Worm (Caenorhabditis elegans) whole organism, young adult: ENCODE data around the gene eak-7.

ENCODE experiments used
- B0336.3 ChIP-seq: fragments of 200-800 bp; sonication (Bioruptor generic); IDR thresholded peaks from 2 replicates; pipeline ENCODE4 v1.3.6; 2022; ENCODE audit warnings: missing genetic modification characterization, missing compliant biosample characterization
- F23B12.7 ChIP-seq: sonication (generic microtip); optimal IDR thresholded peaks from 2 replicates; lab custom pipeline; 2017; ENCODE audit warnings: missing genetic modification characterization, mild to moderate bottlenecking, missing compliant biosample characterization, antibody characterized with exemption, moderate library complexity; ENCODE audit not compliant: insufficient read depth
- F33H1.4 ChIP-seq: fragments of 200-800 bp; sonication (Bioruptor generic); IDR thresholded peaks from 2 replicates; pipeline ENCODE4 v1.3.6; 2022; ENCODE audit warnings: missing genetic modification reagents, missing genetic modification characterization, missing compliant biosample characterization
- F49E8.2 ChIP-seq: sonication (generic microtip); optimal IDR thresholded peaks from 3 replicates; lab custom pipeline; 2017; ENCODE audit warnings: missing genetic modification characterization, mild to moderate bottlenecking, missing compliant biosample characterization, antibody characterized with exemption, moderate library complexity; ENCODE audit not compliant: insufficient read depth
- F57A8.1 ChIP-seq: fragments of 200-800 bp; sonication (Bioruptor generic); optimal IDR thresholded peaks from 2 replicates; lab custom pipeline; 2018; ENCODE audit warnings: mild to moderate bottlenecking, missing genetic modification characterization, moderate library complexity, missing compliant biosample characterization
- F57C9.4 ChIP-seq: sonication (generic microtip); optimal IDR thresholded peaks from 2 replicates; lab custom pipeline; 2017; ENCODE audit warnings: mild to moderate bottlenecking, missing genetic modification characterization, missing compliant biosample characterization
- T26A5.8 ChIP-seq: sonication (generic microtip); optimal IDR thresholded peaks from 2 replicates; lab custom pipeline; 2016; ENCODE audit warnings: missing genetic modification characterization, missing compliant biosample characterization
- Y53G8AR.9 ChIP-seq: fragments of 200-800 bp; sonication (Bioruptor generic); conservative IDR thresholded peaks from 2 replicates; pipeline ENCODE4 v1.3.6; 2022; ENCODE audit warnings: missing genetic modification reagents, missing genetic modification characterization, missing compliant biosample characterization
- Y56A3A.18 ChIP-seq: fragments of 200-800 bp; sonication (Bioruptor generic); IDR thresholded peaks from 2 replicates; pipeline ENCODE4 v1.3.6; 2022; ENCODE audit warnings: missing genetic modification reagents, missing genetic modification characterization, missing compliant biosample characterization
- Y79H2A.3 ChIP-seq: fragments of 200-800 bp; sonication (Bioruptor generic); conservative IDR thresholded peaks from 2 replicates; pipeline ENCODE4 v1.3.6; 2022; ENCODE audit warnings: missing genetic modification reagents, missing genetic modification characterization, missing compliant biosample characterization
- akir-1 ChIP-seq: fragments of 200-800 bp; sonication (Bioruptor generic); optimal IDR thresholded peaks from 2 replicates; lab custom pipeline; 2018; ENCODE audit warnings: mild to moderate bottlenecking, missing genetic modification characterization, moderate library complexity, missing compliant biosample characterization
- aptf-2 ChIP-seq: fragments of 200-800 bp; sonication (Bioruptor generic); conservative IDR thresholded peaks from 2 replicates; pipeline ENCODE4 v1.3.6; 2022; ENCODE audit warnings: missing genetic modification reagents, missing genetic modification characterization, missing compliant biosample characterization
- aptf-3 ChIP-seq: fragments of 200-800 bp; sonication (Bioruptor generic); IDR thresholded peaks from 2 replicates; pipeline ENCODE4 v1.3.6; 2022; ENCODE audit warnings: missing genetic modification characterization, missing compliant biosample characterization
- atf-7 ChIP-seq: sonication (generic microtip); optimal IDR thresholded peaks from 2 replicates; lab custom pipeline; 2017; ENCODE audit warnings: mild to moderate bottlenecking, missing genetic modification characterization, missing compliant biosample characterization
- attf-3 ChIP-seq: fragments of 200-800 bp; sonication (Bioruptor generic); conservative IDR thresholded peaks from 2 replicates; pipeline ENCODE4 v1.3.6; 2022; ENCODE audit warnings: missing genetic modification reagents, missing genetic modification characterization, missing compliant biosample characterization
- attf-5 ChIP-seq: fragments of 200-800 bp; sonication (Bioruptor generic); optimal IDR thresholded peaks from 2 replicates; lab custom pipeline; 2018; ENCODE audit warnings: mild to moderate bottlenecking, missing genetic modification characterization, missing compliant biosample characterization
- attf-6 ChIP-seq: fragments of 200-800 bp; sonication (Bioruptor generic); IDR thresholded peaks from 2 replicates; pipeline ENCODE4 v1.3.6; 2022; ENCODE audit warnings: missing genetic modification reagents, missing genetic modification characterization, missing compliant biosample characterization
- bed-1 ChIP-seq: fragments of 200-800 bp; sonication (Bioruptor generic); IDR thresholded peaks from 2 replicates; pipeline ENCODE4 v1.3.6; 2022; ENCODE audit warnings: missing genetic modification reagents, missing genetic modification characterization, missing compliant biosample characterization
- cebp-1 ChIP-seq, 2 experiments: fragments of 200-800 bp in 1 of 2; sonication (Bioruptor generic) in 1 of 2; sonication (generic microtip) in 1 of 2; IDR thresholded peaks in 1 of 2; optimal IDR thresholded peaks in 1 of 2; 2 replicates each; pipeline versions ENCODE4 v1.3.6 to Lab custom; 2017 to 2022; ENCODE audit warnings: missing compliant biosample characterization in 2 of 2, missing genetic modification characterization in 2 of 2, mild to moderate bottlenecking in 1 of 2, missing genetic modification reagents in 1 of 2, moderate library complexity in 1 of 2
- ceh-100 ChIP-seq: fragments of 200-800 bp; sonication (Bioruptor generic); IDR thresholded peaks from 2 replicates; pipeline ENCODE4 v1.3.6; 2022; ENCODE audit warnings: missing genetic modification reagents, missing genetic modification characterization, missing compliant biosample characterization
- ceh-40 ChIP-seq: fragments of 200-800 bp; sonication (Bioruptor generic); IDR thresholded peaks from 2 replicates; pipeline ENCODE4 v1.3.6; 2022; ENCODE audit warnings: missing genetic modification characterization, missing compliant biosample characterization
- chd-7 ChIP-seq: sonication (generic microtip); optimal IDR thresholded peaks from 2 replicates; lab custom pipeline; 2016; ENCODE audit warnings: mild to moderate bottlenecking, missing genetic modification characterization, moderate library complexity, missing compliant biosample characterization
- efl-1 ChIP-seq: fragments of 150-350 bp; optimal IDR thresholded peaks from 2 replicates; lab custom pipeline; 2014; ENCODE audit warnings: missing biosample characterization, missing genetic modification reagents, missing genetic modification characterization
- egrh-3 ChIP-seq: fragments of 200-800 bp; sonication (Bioruptor generic); IDR thresholded peaks from 2 replicates; pipeline ENCODE4 v1.3.6; 2022; ENCODE audit warnings: missing genetic modification reagents, missing genetic modification characterization, missing compliant biosample characterization
- ekl-4 ChIP-seq: fragments of 200-800 bp; sonication (Bioruptor generic); IDR thresholded peaks from 2 replicates; pipeline ENCODE4 v1.3.6; 2022; ENCODE audit warnings: missing genetic modification reagents, missing genetic modification characterization, missing compliant biosample characterization
- ets-4 ChIP-seq: fragments of 200-800 bp; sonication (Bioruptor generic); optimal IDR thresholded peaks from 2 replicates; lab custom pipeline; 2018; ENCODE audit warnings: mild to moderate bottlenecking, missing genetic modification characterization, missing compliant biosample characterization
- fkh-3 ChIP-seq: sonication (generic microtip); optimal IDR thresholded peaks from 2 replicates; lab custom pipeline; 2016; ENCODE audit warnings: mild to moderate bottlenecking, missing genetic modification characterization, missing compliant biosample characterization
- hrde-1 ChIP-seq: sonication (generic microtip); optimal IDR thresholded peaks from 2 replicates; lab custom pipeline; 2016; ENCODE audit warnings: missing genetic modification characterization, mild to moderate bottlenecking, missing compliant biosample characterization, moderate library complexity, missing genotype, missing genetic modification reagents, borderline replicate concordance
- let-526 ChIP-seq: fragments of 200-800 bp; sonication (Bioruptor generic); IDR thresholded peaks from 2 replicates; pipeline ENCODE4 v1.3.6; 2022; ENCODE audit warnings: missing genetic modification reagents, missing genetic modification characterization, missing compliant biosample characterization
- lin-35 ChIP-seq, 3 experiments: fragments of 150-350 bp in 2 of 3; sonication (generic microtip) in 1 of 3; optimal IDR thresholded peaks; 2 replicates each; lab custom pipeline; 2014 to 2018; ENCODE audit warnings: missing biosample characterization in 3 of 3, missing genetic modification characterization in 3 of 3, missing genetic modification reagents in 3 of 3
- lsl-1 ChIP-seq: fragments of 200-800 bp; sonication (Bioruptor generic); optimal IDR thresholded peaks from 2 replicates; lab custom pipeline; 2018; ENCODE audit warnings: mild to moderate bottlenecking, missing genetic modification characterization, moderate library complexity, missing compliant biosample characterization
- mcd-1 ChIP-seq: fragments of 200-800 bp; sonication (Bioruptor generic); IDR thresholded peaks from 2 replicates; pipeline ENCODE4 v1.3.6; 2022; ENCODE audit warnings: missing genetic modification reagents, missing genetic modification characterization, missing compliant biosample characterization
- nfyb-1 ChIP-seq: fragments of 200-800 bp; sonication (Bioruptor generic); IDR thresholded peaks from 2 replicates; pipeline ENCODE4 v1.3.6; 2022; ENCODE audit warnings: missing genetic modification reagents, missing genetic modification characterization, missing compliant biosample characterization
- nhr-80 ChIP-seq: sonication (generic microtip); optimal IDR thresholded peaks from 2 replicates; lab custom pipeline; 2016; ENCODE audit warnings: missing genetic modification characterization, missing compliant biosample characterization
- pha-4 ChIP-seq: fragments of 150-350 bp; sonication (generic microtip); optimal IDR thresholded peaks from 2 replicates; lab custom pipeline; 2014; ENCODE audit warnings: missing biosample characterization, missing genetic modification reagents, missing genetic modification characterization
- repo-1 ChIP-seq: sonication (generic microtip); optimal IDR thresholded peaks from 2 replicates; lab custom pipeline; 2017; ENCODE audit warnings: mild to moderate bottlenecking, missing genetic modification characterization, missing compliant biosample characterization
- sdz-38 ChIP-seq: sonication (generic microtip); optimal IDR thresholded peaks from 2 replicates; lab custom pipeline; 2016; ENCODE audit warnings: missing genotype, missing genetic modification characterization, missing compliant biosample characterization
- snpc-1.1 ChIP-seq: sonication (generic microtip); optimal IDR thresholded peaks from 2 replicates; lab custom pipeline; 2017; ENCODE audit warnings: missing genetic modification characterization, mild to moderate bottlenecking, missing compliant biosample characterization, antibody characterized with exemption, moderate library complexity, missing genotype, missing genetic modification reagents; ENCODE audit not compliant: insufficient read depth
- somi-1 ChIP-seq: fragments of 200-800 bp; sonication (Bioruptor generic); optimal IDR thresholded peaks from 2 replicates; lab custom pipeline; 2018; ENCODE audit warnings: mild to moderate bottlenecking, missing genetic modification characterization, missing compliant biosample characterization
- sptf-2 ChIP-seq: fragments of 200-800 bp; sonication (Bioruptor generic); optimal IDR thresholded peaks from 2 replicates; lab custom pipeline; 2018; ENCODE audit warnings: mild to moderate bottlenecking, missing genetic modification characterization, missing compliant biosample characterization
- tbx-9 ChIP-seq: sonication (generic microtip); optimal IDR thresholded peaks from 2 replicates; lab custom pipeline; 2016; ENCODE audit warnings: borderline replicate concordance, missing genetic modification characterization, inconsistent platforms, missing compliant biosample characterization
- unc-62 ChIP-seq: fragments of 150-350 bp; optimal IDR thresholded peaks from 2 replicates; lab custom pipeline; 2014; ENCODE audit warnings: missing biosample characterization, missing genetic modification reagents, missing genetic modification characterization

eak-7 gene

DNA sequence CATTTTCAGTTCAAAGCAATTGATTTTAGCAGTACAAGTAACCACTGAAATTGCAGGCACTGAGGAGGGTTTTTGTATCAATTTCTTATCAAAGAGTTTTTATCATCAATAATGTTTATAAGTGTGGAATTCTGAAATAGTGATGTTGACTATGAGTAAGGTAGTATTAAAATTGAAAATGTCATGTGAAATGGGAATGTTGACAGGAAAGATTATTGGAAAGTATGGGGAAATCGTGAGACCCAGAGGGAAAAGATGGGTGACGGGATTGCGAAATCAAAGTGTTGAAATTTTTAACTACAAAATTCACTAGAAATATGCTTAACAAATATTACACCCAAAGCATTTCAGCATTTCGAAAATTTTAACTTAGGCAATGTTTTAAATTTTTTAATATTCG, 38.6 kb downstream of the eak-7 start, which contains the start of gene F53B2.8:
Gene F53B2.8 (minus strand): TSS at position 180 of the 400 bp plus-strand sequence.
- TF ChIP-seq egrh-3 (GFP tag; lab: Robert Waterston, UW) (no peak), attf-5 (peak; percentile 84), nhr-80 (tag; lab: Kevin White, UChicago) (peak; percentile 91), unc-62 (GFP tag; lab: Kevin White, UChicago) (peak; percentile 83), pha-4 (peak; percentile 85), snpc-1.1 (tag; lab: Kevin White, UChicago) (no peak), Y56A3A.18 (GFP tag; lab: Robert Waterston, UW) (0 out of 2 replicates have a peak, but pooled peaks have one; percentile 35), atf-7 (tag; lab: Kevin White, UChicago) (peak; percentile 19), cebp-1 (GFP tag; IDR thresholded peaks at IDR 0.05; lab: Robert Waterston, UW) (peak; percentile 98), cebp-1 (tag; optimal IDR thresholded peaks at IDR 0.05; lab: Kevin White, UChicago) (peak; percentile 99)

ce11 chrIV:12525409-12525808, 40.4 kb downstream of the eak-7 start, which contains the start of gene eak-4:
Gene eak-4 (minus strand): TSS chrIV:12525509.
- no peak for TF ChIP-seq sdz-38 (tag; lab: Kevin White, UChicago)
- TF ChIP-seq attf-3 (GFP tag; lab: Robert Waterston, UW): no peak
- no peak for TF ChIP-seq F23B12.7
- no peak for TF ChIP-seq lin-35 (GFP tag; optimal IDR thresholded peaks at IDR 0.05; lab: Kevin White, UChicago)
- TF ChIP-seq akir-1 (GFP tag; lab: Kevin White, UChicago): no peak
- no peak for TF ChIP-seq lsl-1 (GFP tag; lab: Kevin White, UChicago)
- no peak for TF ChIP-seq T26A5.8 (tag; lab: Kevin White, UChicago)
- no peak for TF ChIP-seq F57C9.4 (tag; lab: Kevin White, UChicago)
- TF ChIP-seq F33H1.4 (GFP tag; lab: Robert Waterston, UW): no peak
- TF ChIP-seq repo-1 (tag; lab: Kevin White, UChicago): no peak
- no peak for TF ChIP-seq somi-1 (GFP tag; lab: Kevin White, UChicago)
- TF ChIP-seq fkh-3: no peak
- no peak for TF ChIP-seq ceh-40 (GFP tag; lab: Robert Waterston, UW)
- TF ChIP-seq, all 124 proteins: peak for 0

DNA sequence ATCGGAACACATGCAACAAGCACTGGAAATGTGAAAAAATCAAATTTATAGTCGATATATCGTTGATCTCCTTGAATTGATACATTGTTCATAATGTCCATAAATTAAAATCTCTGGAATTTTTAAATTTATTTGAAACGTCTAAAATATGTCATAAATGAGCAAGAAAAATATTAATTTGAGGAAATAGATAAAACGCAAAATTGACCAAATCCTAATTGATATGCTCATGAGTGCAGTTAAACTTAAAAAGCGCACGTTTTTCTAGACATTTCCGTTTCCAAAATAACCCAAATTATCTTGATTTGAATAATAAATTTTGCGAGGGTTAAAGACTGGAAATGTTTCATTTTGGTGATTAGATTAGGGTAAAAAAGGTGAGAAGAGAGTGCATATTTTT, 43.3 kb downstream of the eak-7 start, which contains the start of gene sru-13:
Gene sru-13 (minus strand): TSS at position 101 of the 400 bp plus-strand sequence.
- no peak for TF ChIP-seq hrde-1 (tag; lab: Kevin White, UChicago)
- no peak for TF ChIP-seq aptf-3 (GFP tag; lab: Robert Waterston, UW)
- TF ChIP-seq pha-4: no peak
- TF ChIP-seq attf-6 (GFP tag; lab: Robert Waterston, UW): no peak
- no peak for TF ChIP-seq F49E8.2 (tag; lab: Kevin White, UChicago)
- TF ChIP-seq attf-3 (GFP tag; lab: Robert Waterston, UW): no peak
- TF ChIP-seq unc-62 (GFP tag; lab: Kevin White, UChicago): no peak
- TF ChIP-seq chd-7 (tag; lab: Kevin White, UChicago): no peak

DNA sequence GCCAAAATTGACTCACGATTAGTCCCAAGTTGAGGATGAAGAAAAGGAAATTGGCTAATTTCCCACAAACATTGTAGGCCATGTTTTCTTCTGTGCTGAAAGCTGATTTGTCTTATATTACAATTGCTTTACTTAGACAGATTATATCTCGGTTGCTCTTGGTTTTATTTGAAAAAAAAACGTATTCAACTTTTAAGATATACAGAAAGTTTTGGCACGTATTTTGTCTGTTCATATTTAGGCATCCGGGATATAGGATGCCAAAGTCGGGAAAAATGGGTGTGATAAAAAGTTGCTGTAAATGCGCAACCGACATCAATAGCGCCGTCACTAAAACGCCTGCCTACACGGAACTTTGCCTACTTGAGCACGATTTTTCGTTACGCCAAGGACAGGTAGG, 45.6 kb downstream of the eak-7 start, which contains the start of gene tsp-4:
Gene tsp-4 (minus strand): TSS at position 101 of the 400 bp plus-strand sequence.
- TF ChIP-seq nfyb-1 (no peak), bed-1 (no peak), Y53G8AR.9 (GFP tag; lab: Robert Waterston, UW) (no peak), ceh-100 (GFP tag; lab: Robert Waterston, UW) (no peak), F57A8.1 (GFP tag; lab: Kevin White, UChicago) (no peak), Y79H2A.3 (GFP tag; lab: Robert Waterston, UW) (no peak), mcd-1 (GFP tag; lab: Robert Waterston, UW) (no peak), ets-4 (GFP tag; lab: Kevin White, UChicago) (no peak), ekl-4 (GFP tag; lab: Robert Waterston, UW) (no peak), efl-1 (GFP tag; lab: Kevin White, UChicago) (no peak), sptf-2 (no peak), tbx-9 (tag; lab: Kevin White, UChicago) (no peak), sdz-38 (tag; lab: Kevin White, UChicago) (no peak), let-526 (GFP tag; lab: Robert Waterston, UW) (no peak), attf-5 (no peak), aptf-2 (GFP tag; lab: Robert Waterston, UW) (no peak), B0336.3 (no peak)
- TF ChIP-seq, all 124 proteins: peak for 0
